Fruit fly (Drosophila melanogaster) whole organism, embryonic: ENCODE data around the gene CG7924.
A peak's percentile ranks its signal among the peaks of the same experiment; 100 is the strongest.

ENCODE experiments used
- Abd-B ChIP-seq: fragments of 200-800 bp; sonication (Bioruptor generic); optimal IDR thresholded peaks from 2 replicates; lab custom pipeline; 2018; ENCODE audit warnings: missing biosample characterization, mild to moderate bottlenecking, missing genetic modification characterization, moderate library complexity
- Bgb ChIP-seq: fragments of 200-800 bp; sonication (Bioruptor generic); IDR thresholded peaks from 2 replicates; pipeline ENCODE4 v1.3.6; 2022; ENCODE audit warnings: missing biosample characterization, missing genetic modification characterization; ENCODE audit not compliant: partially characterized antibody
- Blimp-1 ChIP-seq: fragments of 200-800 bp; sonication (Bioruptor generic); optimal IDR thresholded peaks from 3 replicates; lab custom pipeline; 2018; ENCODE audit warnings: missing biosample characterization, missing genetic modification characterization, mild to moderate bottlenecking, moderate library complexity, missing genetic modification reagents
- CG12744 ChIP-seq: fragments of 200-800 bp; sonication (Bioruptor generic); optimal IDR thresholded peaks from 2 replicates; lab custom pipeline; 2016; ENCODE audit warnings: missing biosample characterization, missing genetic modification characterization
- CG17328 ChIP-seq: fragments of 200-800 bp; sonication (Bioruptor generic); IDR thresholded peaks from 2 replicates; pipeline ENCODE4 v1.3.6; 2022; ENCODE audit warnings: missing biosample characterization, missing genetic modification characterization
- CG17612 ChIP-seq: fragments of 200-800 bp; sonication (Bioruptor generic); IDR thresholded peaks from 2 replicates; pipeline ENCODE4 v1.3.6; 2022; ENCODE audit warnings: missing biosample characterization, missing genetic modification characterization
- CG2875 ChIP-seq: fragments of 200-800 bp; sonication (Bioruptor generic); optimal IDR thresholded peaks from 2 replicates; lab custom pipeline; 2017; ENCODE audit warnings: missing biosample characterization, mild to moderate bottlenecking, missing genetic modification characterization, missing genetic modification reagents
- CG34422 ChIP-seq: fragments of 200-800 bp; sonication (Bioruptor generic); IDR thresholded peaks from 3 replicates; pipeline ENCODE4 v1.3.6; 2022; ENCODE audit warnings: missing biosample characterization, missing genetic modification characterization
- CG42726 ChIP-seq: fragments of 200-800 bp; sonication (Bioruptor generic); IDR thresholded peaks from 2 replicates; pipeline ENCODE4 v1.3.6; 2022; ENCODE audit warnings: missing biosample characterization, missing genetic modification characterization; ENCODE audit not compliant: partially characterized antibody
- CG5953 ChIP-seq: fragments of 200-800 bp; sonication (Bioruptor generic); IDR thresholded peaks from 2 replicates; pipeline ENCODE4 v1.3.6; 2022; ENCODE audit warnings: missing biosample characterization, missing genetic modification characterization
- CG6175 ChIP-seq: fragments of 200-800 bp; sonication (Bioruptor generic); IDR thresholded peaks from 3 replicates; pipeline ENCODE4 v1.3.6; 2022; ENCODE audit warnings: missing biosample characterization, missing genetic modification characterization
- CG6854 ChIP-seq: fragments of 200-800 bp; sonication (Bioruptor generic); optimal IDR thresholded peaks from 3 replicates; lab custom pipeline; 2017; ENCODE audit warnings: missing biosample characterization, mild to moderate bottlenecking, missing genetic modification characterization
- CG7271 ChIP-seq: fragments of 200-800 bp; sonication (Bioruptor generic); optimal IDR thresholded peaks from 2 replicates; lab custom pipeline; 2018; ENCODE audit warnings: missing biosample characterization, mild to moderate bottlenecking, missing genetic modification characterization, moderate library complexity
- CG7357 ChIP-seq: fragments of 200-800 bp; sonication (Bioruptor generic); IDR thresholded peaks from 3 replicates; pipeline ENCODE4 v1.3.6; 2022; ENCODE audit warnings: missing biosample characterization, missing genetic modification characterization
- CG8388 ChIP-seq: fragments of 200-800 bp; sonication (Bioruptor generic); optimal IDR thresholded peaks from 2 replicates; lab custom pipeline; 2019; ENCODE audit warnings: missing biosample characterization, mild to moderate bottlenecking, missing genetic modification characterization, moderate library complexity
- CkIIα-i1 ChIP-seq: fragments of 200-800 bp; sonication (Bioruptor generic); IDR thresholded peaks from 2 replicates; pipeline ENCODE4 v1.3.6; 2022; ENCODE audit warnings: missing biosample characterization, missing genetic modification characterization
- Drgx ChIP-seq: fragments of 200-800 bp; sonication (Bioruptor generic); IDR thresholded peaks from 2 replicates; pipeline ENCODE4 v1.3.6; 2022; ENCODE audit warnings: missing biosample characterization, missing genetic modification characterization
- Ets65A ChIP-seq: fragments of 200-800 bp; sonication (Bioruptor generic); peaks from one replicate; lab custom pipeline; 2016; ENCODE audit warnings: missing biosample characterization, missing genetic modification characterization
- Fer3 ChIP-seq: fragments of 200-800 bp; sonication (Bioruptor generic); optimal IDR thresholded peaks from 2 replicates; lab custom pipeline; 2018; ENCODE audit warnings: missing biosample characterization, mild to moderate bottlenecking, missing genetic modification characterization, moderate library complexity
- Gug ChIP-seq: fragments of 200-800 bp; sonication (Bioruptor generic); IDR thresholded peaks from 4 replicates; pipeline ENCODE4 v1.3.6; 2022; ENCODE audit warnings: missing biosample characterization, missing genetic modification characterization
- Med ChIP-seq: fragments of 200-800 bp; sonication (Bioruptor generic); peaks from one replicate; lab custom pipeline; 2016; ENCODE audit warnings: missing biosample characterization, missing genetic modification characterization, mild to moderate bottlenecking, inconsistent platforms, moderate library complexity
- NFAT ChIP-seq: fragments of 200-800 bp; sonication (Bioruptor generic); IDR thresholded peaks from 2 replicates; pipeline ENCODE4 v1.3.6; 2022; ENCODE audit warnings: missing biosample characterization, missing genetic modification characterization
- Sin3A ChIP-seq: fragments of >200 bp; optimal IDR thresholded peaks from 2 replicates; lab custom pipeline; 2018
- Usf ChIP-seq: fragments of 200-800 bp; sonication (Bioruptor generic); optimal IDR thresholded peaks from 2 replicates; lab custom pipeline; 2017; ENCODE audit warnings: missing genotype, missing biosample characterization, missing genetic modification characterization
- Vsx1 ChIP-seq: fragments of 200-800 bp; sonication (Bioruptor generic); optimal IDR thresholded peaks from 2 replicates; lab custom pipeline; 2017; ENCODE audit warnings: missing biosample characterization, mild to moderate bottlenecking, missing genetic modification characterization, missing genetic modification reagents
- ap ChIP-seq: fragments of 200-800 bp; sonication (Bioruptor generic); IDR thresholded peaks from 2 replicates; pipeline ENCODE4 v1.3.6; 2022; ENCODE audit warnings: missing biosample characterization, missing genetic modification characterization
- ato ChIP-seq: fragments of 200-800 bp; sonication (Bioruptor generic); IDR thresholded peaks from 2 replicates; pipeline ENCODE4 v1.3.6; 2022; ENCODE audit warnings: missing biosample characterization, missing genetic modification characterization; ENCODE audit not compliant: partially characterized antibody
- bsh ChIP-seq, 2 experiments: fragments of 200-800 bp; sonication (Bioruptor generic); optimal IDR thresholded peaks; 2 replicates each; lab custom pipeline; 2017 to 2018; ENCODE audit warnings: mild to moderate bottlenecking in 2 of 2, missing biosample characterization in 2 of 2, missing genetic modification characterization in 2 of 2, moderate library complexity in 1 of 2
- cas ChIP-seq: fragments of 200-800 bp; sonication (Bioruptor generic); IDR thresholded peaks from 2 replicates; pipeline ENCODE4 v1.3.6; 2022; ENCODE audit warnings: missing biosample characterization, missing genetic modification characterization
- chif ChIP-seq, 2 experiments: fragments of 200-800 bp; sonication (Bioruptor generic); optimal IDR thresholded peaks; 3 replicates each; lab custom pipeline; 2016; ENCODE audit warnings: missing biosample characterization in 2 of 2, missing genetic modification characterization in 2 of 2
- dmrt11E ChIP-seq: fragments of 200-800 bp; sonication (Bioruptor generic); optimal IDR thresholded peaks from 3 replicates; lab custom pipeline; 2018; ENCODE audit warnings: missing biosample characterization, mild to moderate bottlenecking, missing genetic modification characterization, moderate library complexity
- en ChIP-seq: fragments of 200-800 bp; sonication (Bioruptor generic); optimal IDR thresholded peaks from 2 replicates; lab custom pipeline; 2016; ENCODE audit warnings: missing biosample characterization, missing genetic modification characterization
- exex ChIP-seq: fragments of 200-800 bp; sonication (Bioruptor generic); optimal IDR thresholded peaks from 4 replicates; lab custom pipeline; 2018; ENCODE audit warnings: missing biosample characterization, mild to moderate bottlenecking, missing genetic modification characterization, moderate library complexity
- gem ChIP-seq: fragments of 200-800 bp; sonication (Bioruptor generic); optimal IDR thresholded peaks from 2 replicates; lab custom pipeline; 2019; ENCODE audit warnings: missing biosample characterization, mild to moderate bottlenecking, missing genetic modification characterization, moderate library complexity
- lov ChIP-seq, 2 experiments: fragments of 200-800 bp in 1 of 2; fragments of >200 bp in 1 of 2; sonication (Bioruptor generic) in 1 of 2; IDR thresholded peaks in 1 of 2; optimal IDR thresholded peaks in 1 of 2; 2 replicates in 1 of 2; 3 replicates in 1 of 2; pipeline versions ENCODE4 v1.3.6 to Lab custom; 2017 to 2022; ENCODE audit warnings: missing biosample characterization in 1 of 2, missing genetic modification characterization in 1 of 2
- nmo ChIP-seq: fragments of 200-800 bp; sonication (Bioruptor generic); optimal IDR thresholded peaks from 2 replicates; lab custom pipeline; 2018; ENCODE audit warnings: missing biosample characterization, mild to moderate bottlenecking, missing genetic modification characterization, moderate library complexity
- pho ChIP-seq: fragments of 200-800 bp; sonication (Bioruptor generic); optimal IDR thresholded peaks from 2 replicates; lab custom pipeline; 2016; ENCODE audit warnings: missing biosample characterization, missing genetic modification characterization
- phol ChIP-seq: fragments of 200-800 bp; sonication (Bioruptor generic); optimal IDR thresholded peaks from 3 replicates; lab custom pipeline; 2018; ENCODE audit warnings: missing biosample characterization, mild to moderate bottlenecking, missing genetic modification characterization, moderate library complexity
- prd ChIP-seq, 3 experiments: fragments of >200 bp in 2 of 3; fragments of 200-800 bp in 1 of 3; sonication (Bioruptor generic) in 1 of 3; optimal IDR thresholded peaks in 2 of 3; IDR thresholded peaks in 1 of 3; 2 replicates in 2 of 3; 3 replicates in 1 of 3; pipeline versions ENCODE4 v1.3.6 to Lab custom; 2017 to 2022; ENCODE audit warnings: missing biosample characterization in 1 of 3, missing genetic modification characterization in 1 of 3
- seq ChIP-seq: fragments of 200-800 bp; sonication (Bioruptor generic); IDR thresholded peaks from 2 replicates; pipeline ENCODE4 v1.3.6; 2022; ENCODE audit warnings: missing biosample characterization, missing genetic modification characterization
- sisA ChIP-seq: fragments of 200-800 bp; sonication (Bioruptor generic); IDR thresholded peaks from 2 replicates; pipeline ENCODE4 v1.3.6; 2022; ENCODE audit warnings: missing biosample characterization, missing genetic modification characterization
- stwl ChIP-seq: fragments of 200-800 bp; sonication (Bioruptor generic); optimal IDR thresholded peaks from 3 replicates; lab custom pipeline; 2018; ENCODE audit warnings: missing biosample characterization, mild to moderate bottlenecking, missing genetic modification characterization, moderate library complexity
- tio ChIP-seq: fragments of 200-800 bp; sonication (Bioruptor generic); optimal IDR thresholded peaks from 2 replicates; lab custom pipeline; 2017; ENCODE audit warnings: missing biosample characterization, missing genetic modification characterization, inconsistent platforms
- ttk ChIP-seq: fragments of 200-800 bp; sonication (Bioruptor generic); IDR thresholded peaks from 2 replicates; pipeline ENCODE4 v2.1.2; 2022; ENCODE audit warnings: missing biosample characterization, missing genetic modification characterization
- vvl ChIP-seq: fragments of 200-800 bp; sonication (Bioruptor generic); IDR thresholded peaks from 2 replicates; pipeline ENCODE4 v1.3.6; 2022; ENCODE audit warnings: missing biosample characterization, missing genetic modification characterization
- zen ChIP-seq: fragments of 200-800 bp; sonication (Bioruptor generic); optimal IDR thresholded peaks from 3 replicates; lab custom pipeline; 2018; ENCODE audit warnings: missing biosample characterization, mild to moderate bottlenecking, missing genetic modification characterization, moderate library complexity

Gene CG7924

dm6 chr3L:14235820-14236219 lies 2.6 kb downstream of the CG7924 start, which contains the start of gene CG34244 (continued):
- TF ChIP-seq CG12744 (GFP tag; lab: Kevin White, UChicago): peak; percentile 60
- TF ChIP-seq, all 482 proteins: peak for 16

dm6 chr3L:14236335-14236734 lies 3.1 kb downstream of the CG7924 start, which contains the start of gene CG7906:
Gene CG7906, plus strand, starts transcription at chr3L:14236635.
- TF ChIP-seq Med (GFP tag; lab: Kevin White, UChicago) (peak; percentile 28), tio (no peak)

- peak; percentile 18 for TF ChIP-seq Blimp-1
- peak; percentile 28 for TF ChIP-seq phol
- no peak for TF ChIP-seq stwl (tag; lab: Kevin White, UChicago)
- TF ChIP-seq NFAT (GFP tag; lab: Robert Waterston, UW): no peak
- TF ChIP-seq CG8388 (GFP tag; lab: Kevin White, UChicago): no peak
- TF ChIP-seq CG7357 (GFP tag; lab: Robert Waterston, UW): no peak
- no peak for TF ChIP-seq ato (GFP tag; lab: Robert Waterston, UW)
- TF ChIP-seq Drgx: peak; percentile 56
- no peak for TF ChIP-seq sisA (GFP tag; lab: Robert Waterston, UW)
- no peak for TF ChIP-seq CG34422
- no peak for TF ChIP-seq CG5953
- TF ChIP-seq Sin3A (lab: Kevin White, UChicago): no peak
- no peak for TF ChIP-seq CG17612 (GFP tag; lab: Robert Waterston, UW)
- TF ChIP-seq Gug (GFP tag; lab: Robert Waterston, UW): no peak
- no peak for TF ChIP-seq seq (GFP tag; lab: Robert Waterston, UW)
- TF ChIP-seq cas (GFP tag; lab: Robert Waterston, UW): no peak
- TF ChIP-seq vvl (GFP tag; lab: Robert Waterston, UW): no peak
- no peak for TF ChIP-seq exex (tag; lab: Kevin White, UChicago)
- no peak for TF ChIP-seq en (GFP tag; lab: Kevin White, UChicago)
- TF ChIP-seq CG17328: peak; percentile 24; the same call in 1 of the 2 replicates
- TF ChIP-seq nmo (GFP tag; lab: Kevin White, UChicago): peak; percentile 1
- TF ChIP-seq bsh (GFP tag; optimal IDR thresholded peaks at IDR 0.05; lab: Kevin White, UChicago): peak; percentile 35 to 39
- no peak for TF ChIP-seq Abd-B (GFP tag; lab: Kevin White, UChicago)
- peak; percentile 78 for TF ChIP-seq Ets65A
- TF ChIP-seq CkIIα-i1 (GFP tag; lab: Robert Waterston, UW): no peak
- TF ChIP-seq chif (GFP tag; optimal IDR thresholded peaks at IDR 0.05; lab: Kevin White, UChicago): no peak
- TF ChIP-seq CG7271 (tag; lab: Kevin White, UChicago): peak; percentile 19
- TF ChIP-seq pho: no peak
- no peak for TF ChIP-seq prd (optimal IDR thresholded peaks at IDR 0.05; lab: Kevin White, UChicago)
- peak; percentile 25; the same call in 1 of the 3 replicates for TF ChIP-seq prd (GFP tag; IDR thresholded peaks at IDR 0.05; lab: Robert Waterston, UW)
- no peak for TF ChIP-seq Fer3 (tag; lab: Kevin White, UChicago)
- peak; percentile 31 for TF ChIP-seq gem (tag; lab: Kevin White, UChicago)
- TF ChIP-seq Usf: no peak
- no peak for TF ChIP-seq CG42726 (GFP tag; lab: Robert Waterston, UW)
- peak; percentile 9 for TF ChIP-seq zen (tag; lab: Kevin White, UChicago)
- TF ChIP-seq CG2875 (GFP tag; lab: Kevin White, UChicago): no peak
- TF ChIP-seq ttk (GFP tag; lab: Robert Waterston, UW): no peak
- TF ChIP-seq ap (GFP tag; lab: Robert Waterston, UW): 0 out of 2 replicates have a peak, but pooled peaks have one; percentile 13
- TF ChIP-seq Vsx1 (GFP tag; lab: Kevin White, UChicago): no peak
- no peak for TF ChIP-seq CG6175
- TF ChIP-seq Bgb (GFP tag; lab: Robert Waterston, UW): no peak
- TF ChIP-seq dmrt11E (tag; lab: Kevin White, UChicago): peak; percentile 3
- TF ChIP-seq CG6854 (GFP tag; lab: Kevin White, UChicago): no peak
- no peak for TF ChIP-seq lov (optimal IDR thresholded peaks at IDR 0.05; lab: Kevin White, UChicago)
- no peak for TF ChIP-seq lov (GFP tag; IDR thresholded peaks at IDR 0.05; lab: Robert Waterston, UW)
Observed at dm6 chr3L:14239325-14239724, 6.1 kb downstream of the CG7924 start.
